Worm (Caenorhabditis elegans): ENCODE measurements around the gene str-144.

DNA sequence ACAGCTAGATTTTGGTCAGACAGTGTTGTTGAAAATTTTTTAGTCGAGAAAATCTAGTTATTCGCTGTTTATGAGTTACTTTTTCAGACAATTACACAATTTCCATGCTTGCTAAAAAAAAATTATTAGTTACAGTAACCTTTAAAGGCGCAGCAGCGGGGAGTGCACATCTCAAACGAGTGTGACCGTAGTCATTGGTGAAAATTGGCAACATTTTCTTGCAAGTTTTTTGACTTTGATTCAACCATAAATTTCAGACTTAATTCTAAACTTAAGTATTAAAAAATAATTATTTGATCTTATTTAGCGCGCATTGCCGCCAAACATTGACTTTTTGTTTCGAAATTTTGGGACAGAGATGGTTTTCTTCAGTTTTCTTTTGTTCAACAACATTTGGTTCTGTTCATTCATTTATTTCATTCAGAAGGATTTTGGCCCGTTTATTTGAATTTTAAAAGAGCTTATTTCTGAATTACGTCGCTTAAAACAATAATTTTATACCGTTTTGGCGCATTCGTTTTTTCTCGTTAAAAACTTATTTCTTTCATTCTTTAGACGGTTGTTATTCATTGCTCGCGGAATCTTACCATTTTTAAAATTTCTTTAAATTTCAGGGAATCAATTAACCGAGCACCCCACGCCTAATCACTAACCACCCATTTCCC is 43.0 kb downstream of the str-144 start, which contains the start of gene oma-2:
- TF ChIP-seq ama-1 (optimal IDR thresholded peaks at IDR 0.05) (no peak), hnd-1 (tag; optimal IDR thresholded peaks at IDR 0.05) (no peak), aly-1 (tag; optimal IDR thresholded peaks at IDR 0.05) (no peak), tbx-37 (GFP tag; conservative IDR thresholded peaks at IDR 0.05) (no peak), hmbx-1 (tag; optimal IDR thresholded peaks at IDR 0.05) (no peak)

All from whole organism, early embryonic.